Worm (Caenorhabditis elegans) whole organism, L2 larva: ENCODE data around the gene znf-593.
"Not testable (repeated sequence)": the region's sequence is repeated elsewhere in the genome, so short reads cannot be mapped to it uniquely, and the experiment has no call there.

Experiments
- elt-1 ChIP-seq: fragments of 150-350 bp; optimal IDR thresholded peaks from 2 replicates; lab custom pipeline; 2014; ENCODE audit warnings: missing biosample characterization, missing genetic modification characterization
- fos-1 ChIP-seq: fragments of 150-350 bp; optimal IDR thresholded peaks from 2 replicates; lab custom pipeline; 2014; ENCODE audit warnings: missing biosample characterization, missing genetic modification characterization
- mdl-1 ChIP-seq, 2 experiments: fragments of 150-350 bp in 1 of 2; sonication (generic microtip) in 1 of 2; optimal IDR thresholded peaks; 2 replicates each; lab custom pipeline; 2017; ENCODE audit warnings: missing biosample characterization in 2 of 2, missing genetic modification characterization in 2 of 2
- ztf-4 ChIP-seq: fragments of 150-350 bp; optimal IDR thresholded peaks from 2 replicates; lab custom pipeline; 2014; ENCODE audit warnings: missing biosample characterization, missing genetic modification characterization

DNA sequence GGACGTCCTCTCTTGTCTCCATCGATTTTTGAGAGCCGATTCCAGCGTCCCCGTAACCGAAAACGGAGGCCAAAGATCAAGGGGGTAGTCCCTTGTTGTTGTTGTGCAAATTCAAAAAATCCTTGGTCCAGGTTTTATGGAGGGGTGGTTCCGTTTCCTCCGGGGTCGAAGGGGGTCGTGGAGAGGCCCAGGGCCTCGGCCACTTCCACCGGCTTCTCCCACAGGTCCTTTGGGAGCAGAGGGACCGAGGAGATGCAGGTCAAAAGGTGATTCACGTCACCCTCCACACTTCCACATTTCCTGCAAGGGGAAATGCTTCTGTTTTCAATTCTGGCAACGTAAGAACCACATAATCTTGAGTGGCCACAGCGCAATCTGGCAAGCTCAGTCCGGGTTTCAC lies 34.8 kb downstream of the znf-593 start, which contains the start of gene fbxb-22:
- not testable (repeated sequence) for TF ChIP-seq elt-1; mdl-1 (tag; optimal IDR thresholded peaks at IDR 0.05; lab: Kevin White, UChicago); fos-1; ztf-4 (tag; lab: Kevin White, UChicago)
